Fruit fly (Drosophila melanogaster): ENCODE data around the gene Sec61gamma.
A peak's percentile ranks its signal among the peaks of the same experiment; 100 is the strongest.

The Sec61gamma gene

dm6 chrX:19598503-19598902 is 44.6 kb upstream of the Sec61gamma start:
- TF ChIP-seq ey (GFP tag; optimal IDR thresholded peaks at IDR 0.05), result no peak
- TF ChIP-seq Dfd (GFP tag; optimal IDR thresholded peaks at IDR 0.05), result peak; percentile 87

- TF ChIP-seq Rel (GFP tag; optimal IDR thresholded peaks at IDR 0.05), result no peak
- peak; percentile 46 for TF ChIP-seq Rel (tag; optimal IDR thresholded peaks at IDR 0.05)
- peak; percentile 67 for TF ChIP-seq Hr83 (GFP tag; optimal IDR thresholded peaks at IDR 0.05; ENCODE audit: poor library complexity, severe bottlenecking)
- TF ChIP-seq Hnf4 (GFP tag; optimal IDR thresholded peaks at IDR 0.05), result peak; percentile 22
- no peak for TF ChIP-seq Mio (GFP tag; optimal IDR thresholded peaks at IDR 0.05)
- TF ChIP-seq h (GFP tag; optimal IDR thresholded peaks at IDR 0.05), result peak; percentile 22
- TF ChIP-seq Sp1 (GFP tag; optimal IDR thresholded peaks at IDR 0.05), result peak; percentile 15
- peak; percentile 8 for TF ChIP-seq Dif (GFP tag; optimal IDR thresholded peaks at IDR 0.05; ENCODE audit: partially characterized antibody)
- no peak for TF ChIP-seq Hr78 (GFP tag; optimal IDR thresholded peaks at IDR 0.05)
- TF ChIP-seq HLH106 (tag; optimal IDR thresholded peaks at IDR 0.05), result peak; percentile 6
These were observed 41.5 kb upstream of the Sec61gamma start, which contains the start of gene CG14220 for dm6 chrX:19601644-19602043. TSS of gene CG14220 (minus strand) at chrX:19601851.

- TF ChIP-seq GATAd (GFP tag; optimal IDR thresholded peaks at IDR 0.05), result no peak
These were observed 40.6 kb upstream of the Sec61gamma start for dm6 chrX:19602483-19602882.

- TF ChIP-seq CrebA (GFP tag; optimal IDR thresholded peaks at IDR 0.05; ENCODE audit: borderline replicate concordance) (no peak), psq (GFP tag; optimal IDR thresholded peaks at IDR 0.05) (peak; percentile 31), ey (GFP tag; optimal IDR thresholded peaks at IDR 0.05) (peak; percentile 48), Rel (GFP tag; optimal IDR thresholded peaks at IDR 0.05) (peak; percentile 13), Rel (tag; optimal IDR thresholded peaks at IDR 0.05) (no peak), dmrt93B (GFP tag; optimal IDR thresholded peaks at IDR 0.05) (peak; percentile 49), Dfd (GFP tag; optimal IDR thresholded peaks at IDR 0.05) (no peak), Vsx2 (GFP tag; optimal IDR thresholded peaks at IDR 0.05; ENCODE audit: partially characterized antibody) (no peak), sv (GFP tag; optimal IDR thresholded peaks at IDR 0.05) (peak; percentile 69), Abd-B (GFP tag; optimal IDR thresholded peaks at IDR 0.05) (no peak), brk (GFP tag; optimal IDR thresholded peaks at IDR 0.05) (no peak), N (GFP tag; optimal IDR thresholded peaks at IDR 0.05) (no peak), Hr83 (GFP tag; optimal IDR thresholded peaks at IDR 0.05; ENCODE audit: poor library complexity, severe bottlenecking) (no peak), Hr78 (GFP tag; optimal IDR thresholded peaks at IDR 0.05) (no peak), Dif (GFP tag; optimal IDR thresholded peaks at IDR 0.05; ENCODE audit: partially characterized antibody) (no peak), sage (GFP tag; optimal IDR thresholded peaks at IDR 0.05) (peak; percentile 62), Jra (GFP tag; optimal IDR thresholded peaks at IDR 0.05) (no peak), dsf (GFP tag; optimal IDR thresholded peaks at IDR 0.05; ENCODE audit: borderline replicate concordance) (no peak), dl (GFP tag; optimal IDR thresholded peaks at IDR 0.05; ENCODE audit: insufficient read depth in 1 of 2, partially characterized antibody in 2 of 2) (no peak), CG9705 (GFP tag; optimal IDR thresholded peaks at IDR 0.05) (no peak), foxo (GFP tag; optimal IDR thresholded peaks at IDR 0.05) (peak in 1 of 2 experiments; percentile 83), h (GFP tag; optimal IDR thresholded peaks at IDR 0.05) (peak; percentile 76), Mio (GFP tag; optimal IDR thresholded peaks at IDR 0.05) (no peak), lola (GFP tag; optimal IDR thresholded peaks at IDR 0.05) (no peak), GATAd (GFP tag; optimal IDR thresholded peaks at IDR 0.05) (no peak), br (GFP tag; optimal IDR thresholded peaks at IDR 0.05) (peak; percentile 46), rgr (GFP tag; optimal IDR thresholded peaks at IDR 0.05) (peak; percentile 43), HLH106 (tag; optimal IDR thresholded peaks at IDR 0.05) (peak; percentile 71), CG32264 (GFP tag; optimal IDR thresholded peaks at IDR 0.05) (no peak), Myc (optimal IDR thresholded peaks at IDR 0.05) (no peak), Hnf4 (GFP tag; optimal IDR thresholded peaks at IDR 0.05) (peak; percentile 32), woc (GFP tag; optimal IDR thresholded peaks at IDR 0.05) (no peak), jim (GFP tag; optimal IDR thresholded peaks at IDR 0.05) (no peak), OdsH (GFP tag; optimal IDR thresholded peaks at IDR 0.05) (peak; percentile 59), pan (optimal IDR thresholded peaks at IDR 0.05) (no peak), usp (GFP tag; optimal IDR thresholded peaks at IDR 0.05) (no peak), Sp1 (GFP tag; optimal IDR thresholded peaks at IDR 0.05) (peak; percentile 30), fru (GFP tag; optimal IDR thresholded peaks at IDR 0.05) (peak; percentile 69), tai (GFP tag; optimal IDR thresholded peaks at IDR 0.05) (no peak)
These were observed 39.2 kb upstream of the Sec61gamma start for dm6 chrX:19603953-19604352.

Measured in whole organism, wandering third instar larva.